Worm (Caenorhabditis elegans) whole organism, midembryonic: ENCODE data around the gene nst-1.

Experiments used
- T22C8.4 ChIP-seq: fragments of 200-800 bp; sonication (Bioruptor generic); IDR thresholded peaks from 2 replicates; pipeline ENCODE4 v1.3.6; 2022; ENCODE audit warnings: missing genetic modification characterization, missing compliant biosample characterization
- cog-1 ChIP-seq: sonication (generic microtip); optimal IDR thresholded peaks from 2 replicates; lab custom pipeline; 2016; ENCODE audit warnings: missing genetic modification characterization, missing compliant biosample characterization
- flt-1 ChIP-seq: fragments of 200-800 bp; sonication (Bioruptor generic); IDR thresholded peaks from 2 replicates; pipeline ENCODE4 v1.3.6; 2022; ENCODE audit warnings: missing genetic modification characterization, missing compliant biosample characterization
- klf-2 ChIP-seq: fragments of 200-800 bp; sonication (Bioruptor generic); conservative IDR thresholded peaks from 2 replicates; pipeline ENCODE4 v1.3.6; 2022; ENCODE audit warnings: missing genetic modification reagents, missing genetic modification characterization, missing compliant biosample characterization
- med-1 ChIP-seq: sonication (generic microtip); optimal IDR thresholded peaks from 2 replicates; lab custom pipeline; 2017; ENCODE audit warnings: missing genetic modification characterization, mild to moderate bottlenecking, missing compliant biosample characterization, antibody characterized with exemption, missing genetic modification reagents; ENCODE audit not compliant: insufficient read depth
- ref-1 ChIP-seq: fragments of 200-800 bp; sonication (Bioruptor generic); conservative IDR thresholded peaks from 2 replicates; pipeline ENCODE4 v1.3.6; 2022; ENCODE audit warnings: missing genetic modification reagents, missing genetic modification characterization, missing compliant biosample characterization
- tab-1 ChIP-seq: fragments of 200-800 bp; sonication (Bioruptor generic); IDR thresholded peaks from 2 replicates; pipeline ENCODE4 v1.3.6; 2022; ENCODE audit warnings: missing genetic modification characterization, missing compliant biosample characterization

DNA sequence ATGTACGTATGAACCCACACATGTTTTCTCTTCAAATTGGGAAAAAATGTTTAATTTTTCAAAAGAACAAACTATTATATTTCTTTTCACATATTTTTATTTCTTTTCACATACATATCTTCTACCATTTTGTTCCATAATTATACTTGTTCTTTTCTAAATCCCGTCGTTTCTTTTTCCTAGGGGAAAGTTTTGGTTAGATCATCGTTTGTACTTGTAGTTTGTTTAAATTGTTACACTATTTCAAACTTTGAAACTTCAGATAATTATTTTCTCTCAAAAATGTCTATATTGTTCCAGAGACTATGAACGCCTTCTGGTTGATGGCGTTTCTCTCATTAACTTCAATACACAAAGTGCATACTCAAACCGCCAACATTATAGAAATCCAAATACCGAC, 27.0 kb downstream of the nst-1 start, which contains the start of gene F35C11.7:
- no peak for TF ChIP-seq T22C8.4 (GFP tag; lab: Robert Waterston, UW)
- no peak for TF ChIP-seq klf-2 (GFP tag; lab: Robert Waterston, UW)
- no peak for TF ChIP-seq ref-1 (GFP tag; lab: Robert Waterston, UW)
- no peak for TF ChIP-seq flt-1
- no peak for TF ChIP-seq cog-1 (tag; lab: Kevin White, UChicago)
- no peak for TF ChIP-seq med-1 (GFP tag; lab: Kevin White, UChicago)
- no peak for TF ChIP-seq tab-1 (GFP tag; lab: Robert Waterston, UW)
